Worm (Caenorhabditis elegans) whole organism, L1 larva: ENCODE data around the gene cal-2.

Experiments used
- elt-2 ChIP-seq: sonication (generic microtip); optimal IDR thresholded peaks from 2 replicates; lab custom pipeline; 2016; ENCODE audit warnings: missing genetic modification characterization, mild to moderate bottlenecking, inconsistent platforms, missing compliant biosample characterization, missing genetic modification reagents
- nhr-84 ChIP-seq: sonication (generic microtip); optimal IDR thresholded peaks from 2 replicates; lab custom pipeline; 2017; ENCODE audit warnings: missing biosample characterization, missing genetic modification characterization
- tbx-2 ChIP-seq: sonication (generic microtip); optimal IDR thresholded peaks from 2 replicates; lab custom pipeline; 2016; ENCODE audit warnings: missing genetic modification characterization, missing compliant biosample characterization

ce11 chrII:8933693-8934432 lies 26.7 kb upstream of the cal-2 start, which contains the start of gene T21B10.3:
- no peak for TF ChIP-seq elt-2 (tag; lab: Kevin White, UChicago)
- TF ChIP-seq nhr-84 (tag; lab: Kevin White, UChicago) = no peak
- no peak for TF ChIP-seq tbx-2 (tag; lab: Kevin White, UChicago)
